Worm (Caenorhabditis elegans) whole organism, L2 larva: ENCODE measurements around the gene ZK1240.11.

ENCODE experiments used
- C34F6.9 ChIP-seq: fragments of 150-350 bp; optimal IDR thresholded peaks from 2 replicates; lab custom pipeline; 2014; ENCODE audit warnings: missing biosample characterization, missing genetic modification characterization
- R02D3.7 ChIP-seq: fragments of 150-350 bp; optimal IDR thresholded peaks from 2 replicates; lab custom pipeline; 2014; ENCODE audit warnings: missing biosample characterization, missing genetic modification characterization
- Y55F3AM.14 ChIP-seq: fragments of 200-800 bp; sonication (Bioruptor generic); optimal IDR thresholded peaks from 2 replicates; lab custom pipeline; 2018; ENCODE audit warnings: mild to moderate bottlenecking, missing genetic modification characterization, missing compliant biosample characterization
- ZK546.5 ChIP-seq: sonication (generic microtip); optimal IDR thresholded peaks from 2 replicates; lab custom pipeline; 2017; ENCODE audit warnings: missing biosample characterization, missing genetic modification characterization
- alr-1 ChIP-seq: fragments of 150-350 bp; optimal IDR thresholded peaks from 2 replicates; lab custom pipeline; 2014; ENCODE audit warnings: missing biosample characterization, missing genetic modification characterization
- aly-2 ChIP-seq: fragments of 150-350 bp; optimal IDR thresholded peaks from 2 replicates; lab custom pipeline; 2014; ENCODE audit warnings: missing biosample characterization, missing genetic modification characterization
- ama-1 ChIP-seq: fragments of 150-350 bp; optimal IDR thresholded peaks from 2 replicates; lab custom pipeline; 2018; ENCODE audit warnings: inconsistent platforms
- blmp-1 ChIP-seq: sonication (generic microtip); optimal IDR thresholded peaks from 2 replicates; lab custom pipeline; 2017; ENCODE audit warnings: missing genetic modification characterization, mild to moderate bottlenecking, missing compliant biosample characterization, antibody characterized with exemption, moderate library complexity; ENCODE audit not compliant: insufficient read depth
- ceh-82 ChIP-seq: fragments of 150-350 bp; optimal IDR thresholded peaks from 2 replicates; lab custom pipeline; 2014; ENCODE audit warnings: missing biosample characterization, missing genetic modification characterization
- crh-2 ChIP-seq: sonication (generic microtip); optimal IDR thresholded peaks from 2 replicates; lab custom pipeline; 2017; ENCODE audit warnings: missing biosample characterization, missing genetic modification characterization
- egl-27 ChIP-seq: sonication (generic microtip); optimal IDR thresholded peaks from 3 replicates; lab custom pipeline; 2017; ENCODE audit warnings: missing biosample characterization, missing genetic modification reagents, missing genetic modification characterization
- elt-1 ChIP-seq: fragments of 150-350 bp; optimal IDR thresholded peaks from 2 replicates; lab custom pipeline; 2014; ENCODE audit warnings: missing biosample characterization, missing genetic modification characterization
- fos-1 ChIP-seq: fragments of 150-350 bp; optimal IDR thresholded peaks from 2 replicates; lab custom pipeline; 2014; ENCODE audit warnings: missing biosample characterization, missing genetic modification characterization
- gmeb-1 ChIP-seq: fragments of 150-350 bp; optimal IDR thresholded peaks from 2 replicates; lab custom pipeline; 2014; ENCODE audit warnings: missing biosample characterization, missing genetic modification characterization
- lin-11 ChIP-seq: fragments of 150-350 bp; sonication (generic microtip); optimal IDR thresholded peaks from 2 replicates; lab custom pipeline; 2014; ENCODE audit warnings: missing biosample characterization, missing genetic modification characterization, inconsistent platforms, mixed read lengths
- lin-13 ChIP-seq: fragments of 150-350 bp; optimal IDR thresholded peaks from 2 replicates; lab custom pipeline; 2014; ENCODE audit warnings: missing biosample characterization, missing genetic modification reagents, missing genetic modification characterization
- lin-39 ChIP-seq: fragments of 150-350 bp; optimal IDR thresholded peaks from 2 replicates; lab custom pipeline; 2014; ENCODE audit warnings: missing biosample characterization, missing genetic modification reagents, missing genetic modification characterization
- lsy-2 ChIP-seq, 2 experiments: fragments of 150-350 bp in 1 of 2; sonication (generic microtip) in 1 of 2; optimal IDR thresholded peaks; 2 replicates each; lab custom pipeline; 2014 to 2017; ENCODE audit warnings: missing biosample characterization in 2 of 2, missing genetic modification characterization in 2 of 2
- mab-5 ChIP-seq: fragments of 150-350 bp; optimal IDR thresholded peaks from 2 replicates; lab custom pipeline; 2014; ENCODE audit warnings: missing biosample characterization, missing genetic modification characterization
- nhr-10 ChIP-seq: sonication (generic microtip); optimal IDR thresholded peaks from 2 replicates; lab custom pipeline; 2017; ENCODE audit warnings: missing biosample characterization, missing genetic modification characterization
- nhr-12 ChIP-seq: fragments of 150-350 bp; optimal IDR thresholded peaks from 2 replicates; lab custom pipeline; 2014; ENCODE audit warnings: missing biosample characterization, missing genetic modification characterization
- nhr-129 ChIP-seq: fragments of 150-350 bp; optimal IDR thresholded peaks from 2 replicates; lab custom pipeline; 2014; ENCODE audit warnings: missing biosample characterization, missing genetic modification characterization
- nhr-23 ChIP-seq: fragments of 150-350 bp; optimal IDR thresholded peaks from 2 replicates; lab custom pipeline; 2014; ENCODE audit warnings: missing biosample characterization, missing genetic modification reagents, missing genetic modification characterization
- nhr-237 ChIP-seq: fragments of 150-350 bp; optimal IDR thresholded peaks from 2 replicates; lab custom pipeline; 2014; ENCODE audit warnings: missing biosample characterization, missing genetic modification characterization
- nhr-25 ChIP-seq: fragments of 150-350 bp; sonication (generic microtip); optimal IDR thresholded peaks from 3 replicates; lab custom pipeline; 2014; ENCODE audit warnings: missing biosample characterization, missing genetic modification characterization
- nhr-6 ChIP-seq: fragments of 150-350 bp; optimal IDR thresholded peaks from 2 replicates; lab custom pipeline; 2014; ENCODE audit warnings: missing biosample characterization, missing genetic modification characterization
- nhr-77 ChIP-seq: fragments of 150-350 bp; optimal IDR thresholded peaks from 2 replicates; lab custom pipeline; 2014; ENCODE audit warnings: missing biosample characterization, missing genetic modification characterization
- skn-1 ChIP-seq: sonication (generic microtip); optimal IDR thresholded peaks from 2 replicates; lab custom pipeline; 2017; ENCODE audit warnings: missing biosample characterization, missing genetic modification characterization
- sma-3 ChIP-seq: sonication (generic microtip); optimal IDR thresholded peaks from 2 replicates; lab custom pipeline; 2016; ENCODE audit warnings: missing genetic modification reagents, missing genetic modification characterization, missing compliant biosample characterization
- snpc-4 ChIP-seq: fragments of 150-350 bp; optimal IDR thresholded peaks from 2 replicates; lab custom pipeline; 2014; ENCODE audit warnings: missing biosample characterization, missing genetic modification characterization
- unc-55 ChIP-seq: fragments of 150-350 bp; sonication (generic microtip); optimal IDR thresholded peaks from 3 replicates; lab custom pipeline; 2014; ENCODE audit warnings: missing biosample characterization, missing genetic modification reagents, missing genetic modification characterization
- unc-62 ChIP-seq: fragments of 150-350 bp; optimal IDR thresholded peaks from 2 replicates; lab custom pipeline; 2014; ENCODE audit warnings: missing biosample characterization, missing genetic modification reagents, missing genetic modification characterization
- ztf-1 ChIP-seq: fragments of 200-800 bp; sonication (Bioruptor generic); conservative IDR thresholded peaks from 2 replicates; pipeline ENCODE4 v1.3.6; 2022; ENCODE audit warnings: missing genetic modification characterization, missing compliant biosample characterization

ZK1240.11 gene

DNA sequence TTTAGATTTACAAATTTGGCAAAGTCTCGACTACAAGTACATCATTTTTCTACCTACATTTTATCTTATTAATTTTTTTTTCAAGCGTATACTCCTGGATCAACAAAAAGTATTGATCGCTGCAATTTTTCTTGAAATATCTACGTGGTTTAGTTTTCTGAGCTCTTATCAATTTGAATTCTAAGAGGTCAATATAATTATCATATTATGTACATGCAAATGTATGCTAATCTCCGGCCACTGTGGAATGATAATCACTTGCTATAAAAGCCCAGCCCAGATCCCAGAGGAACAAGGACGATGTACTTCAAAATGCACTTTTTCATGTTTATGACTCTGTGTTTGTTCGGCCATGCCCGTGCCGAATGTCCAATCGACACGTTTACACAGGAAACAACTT, 31.7 kb downstream of the ZK1240.11 start, which contains the start of gene F43C11.1:
F43C11.1 (plus strand) TSS at position 301 of the 400 bp plus-strand sequence.
- no peak for TF ChIP-seq ZK546.5 (tag; lab: Kevin White, UChicago)
- no peak for TF ChIP-seq lin-11
- TF ChIP-seq nhr-77 (tag; lab: Kevin White, UChicago): no peak
- TF ChIP-seq R02D3.7: no peak
- no peak for TF ChIP-seq lin-39
- TF ChIP-seq nhr-129: no peak
- TF ChIP-seq sma-3 (GFP tag; lab: Kevin White, UChicago): no peak
- TF ChIP-seq snpc-4 (tag; lab: Kevin White, UChicago): no peak

DNA sequence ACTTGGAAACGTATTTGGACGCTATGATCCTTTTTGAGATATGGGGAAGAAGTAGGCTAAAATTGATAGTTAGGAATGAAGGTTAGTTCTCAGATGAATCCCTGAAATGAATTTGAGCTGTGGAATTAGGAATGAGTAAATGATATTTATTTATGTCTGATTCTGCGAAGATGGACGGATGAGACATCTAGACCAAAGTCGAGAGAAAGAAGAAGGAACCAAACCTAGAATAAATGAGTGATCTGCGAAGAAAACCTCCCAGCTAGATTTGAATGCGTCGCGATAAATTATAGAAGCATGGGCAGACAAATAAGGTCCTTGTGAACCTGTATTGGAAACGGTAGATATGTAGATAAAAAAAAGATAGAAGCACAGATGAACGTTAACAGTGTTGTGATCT, 34.9 kb downstream of the ZK1240.11 start, which contains the start of gene F43C11.16:
F43C11.16 (minus strand) TSS at position 101 of the 400 bp plus-strand sequence.
- TF ChIP-seq sma-3 (GFP tag; lab: Kevin White, UChicago) (no peak), ceh-82 (no peak), lin-39 (no peak), R02D3.7 (no peak), aly-2 (no peak), mab-5 (tag; lab: Kevin White, UChicago) (no peak)

DNA sequence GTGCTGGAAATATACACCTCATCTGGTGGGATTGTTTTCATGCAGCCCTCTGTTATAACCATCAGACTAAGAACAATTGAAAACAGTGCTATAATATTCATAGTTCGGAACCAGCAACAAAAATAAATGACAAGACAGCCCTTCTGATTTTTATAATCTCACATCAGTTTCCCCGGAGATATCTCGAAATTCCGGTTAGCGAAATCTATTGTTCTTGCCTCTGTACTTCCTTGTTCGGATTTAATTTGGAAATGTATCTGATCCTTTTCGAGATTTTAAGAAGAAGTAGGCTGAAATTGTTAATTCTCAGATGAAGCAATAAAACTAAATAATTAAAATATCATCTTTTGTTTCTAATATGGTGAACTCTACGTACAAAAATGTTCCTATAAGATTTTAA, 38.6 kb downstream of the ZK1240.11 start, which contains the start of gene F43C11.11:
F43C11.11 (minus strand) TSS at position 101 of the 400 bp plus-strand sequence.
- TF ChIP-seq crh-2 (tag; lab: Kevin White, UChicago) (no peak), lsy-2 (tag; optimal IDR thresholded peaks at IDR 0.05; lab: Kevin White, UChicago) (no peak), ztf-1 (GFP tag; lab: Robert Waterston, UW) (no peak), ceh-82 (no peak), egl-27 (no peak)

DNA sequence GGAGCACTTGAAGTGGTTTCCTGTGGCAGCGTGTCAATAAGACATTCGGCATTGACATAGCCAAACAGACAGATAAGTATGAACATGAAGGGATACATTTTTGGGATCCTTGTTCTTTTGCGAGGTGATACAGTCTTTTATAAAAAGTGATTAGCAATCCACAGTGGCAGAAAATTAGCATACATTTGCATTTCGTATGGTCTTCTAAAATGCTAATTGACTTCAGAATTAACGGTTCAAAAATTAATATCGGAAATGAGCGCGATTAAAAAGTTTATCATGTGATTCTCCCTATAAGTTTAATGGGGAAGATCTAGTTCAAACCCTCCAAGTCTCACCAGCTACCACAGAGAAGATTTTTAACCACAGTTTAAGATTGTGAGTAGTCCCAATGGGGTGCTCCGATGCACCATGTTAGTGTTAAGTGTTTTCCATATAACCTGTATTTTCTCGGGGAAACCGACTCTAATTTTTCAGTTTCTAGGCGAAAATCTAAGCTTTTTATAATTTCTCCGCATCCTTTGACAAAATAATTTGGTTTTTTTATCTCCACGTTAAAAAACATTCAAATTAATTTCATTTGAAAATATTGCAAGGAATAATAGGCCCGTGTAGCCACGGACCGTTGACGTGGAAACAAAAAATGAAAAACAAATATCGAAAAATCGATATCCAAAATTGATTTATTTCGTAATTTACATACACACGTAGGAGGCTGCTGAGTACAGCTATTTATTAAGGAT, 41.7 kb downstream of the ZK1240.11 start, which contains the start of the genes F43C11.12 and F16G10.5:
F43C11.12 (minus strand) TSS at position 101 of the 743 bp plus-strand sequence.
F16G10.5 (plus strand) TSS at position 693 of the 743 bp plus-strand sequence.
- TF ChIP-seq nhr-12 (tag; lab: Kevin White, UChicago) (no peak), Y55F3AM.14 (no peak), C34F6.9 (no peak), alr-1 (tag; lab: Kevin White, UChicago) (no peak), nhr-237 (tag; lab: Kevin White, UChicago) (no peak), nhr-6 (tag; lab: Kevin White, UChicago) (no peak), lin-11 (no peak), egl-27 (no peak)
- TF ChIP-seq, all 48 proteins: peak for 0

DNA sequence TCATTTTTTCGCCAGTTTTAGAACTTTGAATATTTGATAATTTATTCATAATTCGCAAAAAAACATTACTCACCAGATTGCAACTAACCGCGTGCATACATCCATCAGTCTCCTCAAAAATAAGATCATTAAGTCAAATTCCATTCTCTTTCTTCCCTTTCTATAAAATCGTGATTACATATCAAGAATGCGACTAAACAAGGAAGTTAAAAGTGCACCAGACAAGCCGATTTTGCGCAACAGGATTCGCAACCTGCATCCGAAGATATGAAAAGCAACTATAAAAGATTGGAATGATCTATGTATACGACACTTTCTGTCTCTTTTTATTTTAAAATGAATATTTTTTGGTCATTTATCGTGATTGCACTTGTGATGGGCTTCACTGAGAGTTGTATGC, 43.9 kb downstream of the ZK1240.11 start, which contains the start of gene hpo-25:
hpo-25 (plus strand) TSS at position 301 of the 400 bp plus-strand sequence.
- TF ChIP-seq aly-2 (no peak), unc-55 (no peak), nhr-23 (tag; lab: Kevin White, UChicago) (no peak), skn-1 (tag; lab: Kevin White, UChicago) (no peak), fos-1 (tag; lab: Kevin White, UChicago) (no peak), snpc-4 (tag; lab: Kevin White, UChicago) (no peak), nhr-237 (tag; lab: Kevin White, UChicago) (no peak), mab-5 (tag; lab: Kevin White, UChicago) (no peak), ceh-82 (no peak), lin-13 (GFP tag; lab: Kevin White, UChicago) (no peak), gmeb-1 (no peak), blmp-1 (no peak), alr-1 (tag; lab: Kevin White, UChicago) (no peak), nhr-10 (tag; lab: Kevin White, UChicago) (no peak), nhr-25 (no peak), lin-11 (no peak), ZK546.5 (tag; lab: Kevin White, UChicago) (no peak), elt-1 (tag; lab: Kevin White, UChicago) (no peak), lin-39 (no peak), ama-1 (lab: Kevin White, UChicago) (no peak)
- TF ChIP-seq, all 48 proteins: peak for 0

DNA sequence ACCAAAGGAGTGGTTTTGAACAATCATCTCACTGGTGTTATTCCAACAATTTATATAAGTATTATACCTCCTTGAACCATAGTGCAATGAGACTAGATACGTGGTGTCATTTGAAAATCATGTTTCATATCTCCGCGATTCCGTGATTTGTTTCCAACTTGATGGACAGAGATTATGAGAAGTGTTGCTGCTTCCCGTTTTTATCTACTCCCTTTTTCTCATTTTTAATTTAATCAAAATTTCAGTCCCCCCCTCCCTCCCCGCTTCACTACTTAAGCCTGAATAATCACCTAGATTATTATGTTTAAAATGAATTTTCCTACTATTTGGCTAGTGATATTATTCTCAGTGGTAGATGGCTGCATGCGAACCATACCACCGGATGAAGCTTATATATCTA, 47.0 kb downstream of the ZK1240.11 start, which contains the start of gene F16G10.3:
F16G10.3 (plus strand) TSS at position 301 of the 400 bp plus-strand sequence.
- TF ChIP-seq unc-62 (GFP tag; lab: Kevin White, UChicago): no peak
- TF ChIP-seq nhr-23 (tag; lab: Kevin White, UChicago): no peak
- TF ChIP-seq unc-55: no peak
